Worm (Caenorhabditis elegans): Measurements from ENCODE around the gene F46C5.4.

DNA sequence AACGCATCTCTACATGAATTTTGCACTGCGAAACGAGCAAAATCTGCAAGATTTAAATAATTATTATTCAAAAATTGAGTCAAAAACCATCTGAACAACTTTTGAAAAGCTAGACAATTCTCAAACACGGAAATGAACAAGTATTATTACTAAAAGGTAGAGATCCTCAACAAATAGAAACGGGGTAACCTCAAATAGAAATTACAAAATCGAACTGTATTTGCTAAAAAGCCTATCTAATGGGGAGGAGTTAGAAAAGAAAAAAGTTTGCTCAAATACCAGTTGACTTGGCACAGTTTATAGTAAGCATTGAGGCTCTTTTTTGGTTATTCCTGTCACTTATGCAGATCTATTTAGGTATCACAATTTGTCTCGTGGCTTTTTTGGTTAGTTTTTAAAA is 10.1 kb upstream of the F46C5.4 start, which contains the start of gene nas-25:
- TF ChIP-seq ama-1 (optimal IDR thresholded peaks at IDR 0.05) (no peak), scrt-1 (GFP tag; IDR thresholded peaks at IDR 0.05) (no peak), tbx-11 (GFP tag; IDR thresholded peaks at IDR 0.05) (no peak), hnd-1 (tag; optimal IDR thresholded peaks at IDR 0.05) (no peak), tra-4 (tag; optimal IDR thresholded peaks at IDR 0.05) (no peak), ets-7 (tag; optimal IDR thresholded peaks at IDR 0.05) (no peak), B0310.2 (tag; optimal IDR thresholded peaks at IDR 0.05) (no peak), aly-1 (tag; optimal IDR thresholded peaks at IDR 0.05) (no peak), F13C5.2 (tag; optimal IDR thresholded peaks at IDR 0.05) (no peak), tbx-37 (GFP tag; conservative IDR thresholded peaks at IDR 0.05) (no peak)

Measured in whole organism, early embryonic.